Fruit fly (Drosophila melanogaster) whole organism, embryonic: Measurements from ENCODE around the gene CG14367.

Experiments used
- B-H1 ChIP-seq: fragments of 200-800 bp; sonication (Bioruptor generic); IDR thresholded peaks from 3 replicates; pipeline ENCODE4 v1.3.6; 2022; ENCODE audit warnings: missing biosample characterization, missing genetic modification characterization
- B-H2 ChIP-seq: fragments of 200-800 bp; sonication (Bioruptor generic); optimal IDR thresholded peaks from 2 replicates; lab custom pipeline; 2018; ENCODE audit warnings: missing biosample characterization, mild to moderate bottlenecking, missing genetic modification characterization
- CG10267 ChIP-seq: fragments of 200-800 bp; sonication (Bioruptor generic); optimal IDR thresholded peaks from 2 replicates; lab custom pipeline; 2018; ENCODE audit warnings: missing biosample characterization, mild to moderate bottlenecking, missing genetic modification characterization, moderate library complexity
- CG10274 ChIP-seq: fragments of 200-800 bp; sonication (Bioruptor generic); optimal IDR thresholded peaks from 3 replicates; lab custom pipeline; 2017; ENCODE audit warnings: missing biosample characterization, mild to moderate bottlenecking, missing genetic modification characterization
- CG10462 ChIP-seq: fragments of 200-800 bp; sonication (Bioruptor generic); optimal IDR thresholded peaks from 2 replicates; lab custom pipeline; 2016; ENCODE audit warnings: missing biosample characterization, missing genetic modification characterization
- CG11695 ChIP-seq: fragments of 200-800 bp; sonication (Bioruptor generic); IDR thresholded peaks from 3 replicates; pipeline ENCODE4 v1.3.6; 2022; ENCODE audit warnings: missing biosample characterization, missing genetic modification characterization
- CG13424 ChIP-seq: fragments of 200-800 bp; sonication (Bioruptor generic); optimal IDR thresholded peaks from 2 replicates; lab custom pipeline; 2019; ENCODE audit warnings: missing biosample characterization, mild to moderate bottlenecking, missing genetic modification characterization, moderate library complexity
- CG1529 ChIP-seq: fragments of 200-800 bp; sonication (Bioruptor generic); optimal IDR thresholded peaks from 3 replicates; lab custom pipeline; 2018; ENCODE audit warnings: missing biosample characterization, missing genetic modification characterization
- CG17359 ChIP-seq: fragments of 200-800 bp; sonication (Bioruptor generic); optimal IDR thresholded peaks from 3 replicates; lab custom pipeline; 2018; ENCODE audit warnings: missing biosample characterization, mild to moderate bottlenecking, missing genetic modification characterization, moderate library complexity
- CG18599 ChIP-seq: fragments of 200-800 bp; sonication (Bioruptor generic); optimal IDR thresholded peaks from 3 replicates; lab custom pipeline; 2017; ENCODE audit warnings: missing biosample characterization, missing genetic modification characterization, mild to moderate bottlenecking, moderate library complexity, missing genetic modification reagents
- CG34376 ChIP-seq: fragments of 200-800 bp; sonication (Bioruptor generic); optimal IDR thresholded peaks from 2 replicates; lab custom pipeline; 2018; ENCODE audit warnings: missing biosample characterization, mild to moderate bottlenecking, missing genetic modification characterization
- CG4424 ChIP-seq: fragments of 200-800 bp; sonication (Bioruptor generic); optimal IDR thresholded peaks from 3 replicates; lab custom pipeline; 2016; ENCODE audit warnings: missing biosample characterization, missing genetic modification characterization
- CG4617 ChIP-seq: fragments of 200-800 bp; sonication (Bioruptor generic); optimal IDR thresholded peaks from 3 replicates; lab custom pipeline; 2016; ENCODE audit warnings: missing biosample characterization, missing genetic modification characterization, borderline replicate concordance
- CG6683 ChIP-seq: fragments of 200-800 bp; sonication (Bioruptor generic); optimal IDR thresholded peaks from 2 replicates; lab custom pipeline; 2017; ENCODE audit warnings: missing biosample characterization, mild to moderate bottlenecking, missing genetic modification characterization, missing genetic modification reagents
- CG7372 ChIP-seq: fragments of 200-800 bp; sonication (Bioruptor generic); IDR thresholded peaks from 2 replicates; pipeline ENCODE4 v1.3.6; 2022; ENCODE audit warnings: missing biosample characterization, missing genetic modification characterization
- CG7987 ChIP-seq: fragments of 200-800 bp; sonication (Bioruptor generic); optimal IDR thresholded peaks from 2 replicates; lab custom pipeline; 2018; ENCODE audit warnings: missing biosample characterization, mild to moderate bottlenecking, missing genetic modification characterization, moderate library complexity
- CG8089 ChIP-seq: fragments of 200-800 bp; sonication (Bioruptor generic); optimal IDR thresholded peaks from 3 replicates; lab custom pipeline; 2016; ENCODE audit warnings: missing biosample characterization, missing genetic modification characterization
- CG8924 ChIP-seq: fragments of 200-800 bp; optimal IDR thresholded peaks from 3 replicates; lab custom pipeline; 2019; ENCODE audit warnings: missing biosample characterization, mild to moderate bottlenecking, missing genetic modification characterization, moderate library complexity
- CrebB ChIP-seq: fragments of 200-800 bp; sonication (Bioruptor generic); optimal IDR thresholded peaks from 3 replicates; lab custom pipeline; 2018; ENCODE audit warnings: missing biosample characterization, mild to moderate bottlenecking, missing genetic modification characterization
- D ChIP-seq, 2 experiments: fragments of 200-800 bp in 1 of 2; fragments of >200 bp in 1 of 2; sonication (Bioruptor generic) in 1 of 2; optimal IDR thresholded peaks; 2 replicates in 1 of 2; 3 replicates in 1 of 2; lab custom pipeline; 2017; ENCODE audit warnings: mild to moderate bottlenecking in 1 of 2, missing biosample characterization in 1 of 2, missing genetic modification characterization in 1 of 2, missing genetic modification reagents in 1 of 2
- Gug ChIP-seq: fragments of 200-800 bp; sonication (Bioruptor generic); IDR thresholded peaks from 4 replicates; pipeline ENCODE4 v1.3.6; 2022; ENCODE audit warnings: missing biosample characterization, missing genetic modification characterization
- HHEX ChIP-seq: fragments of 200-800 bp; sonication (Bioruptor generic); optimal IDR thresholded peaks from 3 replicates; lab custom pipeline; 2017; ENCODE audit warnings: missing biosample characterization, mild to moderate bottlenecking, missing genetic modification characterization, missing genetic modification reagents
- Hr51 ChIP-seq, 2 experiments: fragments of 200-800 bp; sonication (Bioruptor generic); optimal IDR thresholded peaks; 2 replicates in 1 of 2; 3 replicates in 1 of 2; lab custom pipeline; 2016 to 2018; ENCODE audit warnings: missing biosample characterization in 2 of 2, missing genetic modification characterization in 2 of 2, mild to moderate bottlenecking in 1 of 2, moderate library complexity in 1 of 2
- Hr78 ChIP-seq, 2 experiments: fragments of 200-800 bp in 1 of 2; fragments of >200 bp in 1 of 2; sonication (Bioruptor generic) in 1 of 2; optimal IDR thresholded peaks; 2 replicates each; lab custom pipeline; 2017 to 2019; ENCODE audit warnings: missing biosample characterization in 2 of 2, missing genetic modification characterization in 2 of 2, mild to moderate bottlenecking in 1 of 2, moderate library complexity in 1 of 2
- Jarid2 ChIP-seq: fragments of 200-800 bp; sonication (Bioruptor generic); optimal IDR thresholded peaks from 3 replicates; lab custom pipeline; 2017; ENCODE audit warnings: mild to moderate bottlenecking, missing biosample characterization, missing genetic modification reagents, missing genetic modification characterization
- Max ChIP-seq: fragments of 200-800 bp; sonication (Bioruptor generic); optimal IDR thresholded peaks from 2 replicates; lab custom pipeline; 2016; ENCODE audit warnings: missing biosample characterization, mild to moderate bottlenecking, missing genetic modification characterization
- NC2β ChIP-seq: fragments of 200-800 bp; sonication (Bioruptor generic); optimal IDR thresholded peaks from 2 replicates; lab custom pipeline; 2016; ENCODE audit warnings: missing biosample characterization, missing genetic modification characterization
- NfI ChIP-seq: fragments of 200-800 bp; sonication (Bioruptor generic); optimal IDR thresholded peaks from 3 replicates; lab custom pipeline; 2018; ENCODE audit warnings: missing biosample characterization, mild to moderate bottlenecking, missing genetic modification characterization, moderate library complexity
- Oli ChIP-seq: fragments of 200-800 bp; sonication (Bioruptor generic); optimal IDR thresholded peaks from 2 replicates; lab custom pipeline; 2018; ENCODE audit warnings: missing biosample characterization, mild to moderate bottlenecking, missing genetic modification characterization, moderate library complexity
- TFAM ChIP-seq: fragments of 200-800 bp; sonication (Bioruptor generic); optimal IDR thresholded peaks from 2 replicates; lab custom pipeline; 2017; ENCODE audit warnings: missing biosample characterization, missing genetic modification characterization, inconsistent platforms
- Xrp1 ChIP-seq: fragments of 200-800 bp; sonication (Bioruptor generic); IDR thresholded peaks from 2 replicates; pipeline ENCODE4 v1.3.6; 2022; ENCODE audit warnings: missing biosample characterization, missing genetic modification characterization
- ap ChIP-seq: fragments of 200-800 bp; sonication (Bioruptor generic); IDR thresholded peaks from 2 replicates; pipeline ENCODE4 v1.3.6; 2022; ENCODE audit warnings: missing biosample characterization, missing genetic modification characterization
- bcd ChIP-seq: fragments of 200-800 bp; sonication (Bioruptor generic); optimal IDR thresholded peaks from 2 replicates; lab custom pipeline; 2017; ENCODE audit warnings: missing biosample characterization, mild to moderate bottlenecking, missing genetic modification characterization
- exex ChIP-seq: fragments of 200-800 bp; sonication (Bioruptor generic); optimal IDR thresholded peaks from 4 replicates; lab custom pipeline; 2018; ENCODE audit warnings: missing biosample characterization, mild to moderate bottlenecking, missing genetic modification characterization, moderate library complexity
- fd64A ChIP-seq: fragments of 200-800 bp; sonication (Bioruptor generic); optimal IDR thresholded peaks from 3 replicates; lab custom pipeline; 2018; ENCODE audit warnings: missing biosample characterization, mild to moderate bottlenecking, missing genetic modification characterization
- fu2 ChIP-seq: fragments of 200-800 bp; sonication (Bioruptor generic); optimal IDR thresholded peaks from 2 replicates; lab custom pipeline; 2016; ENCODE audit warnings: missing biosample characterization, missing genetic modification characterization
- hth ChIP-seq: fragments of >200 bp; optimal IDR thresholded peaks from 2 replicates; lab custom pipeline; 2017; ENCODE audit warnings: inconsistent platforms
- kah ChIP-seq: fragments of 200-800 bp; sonication (Bioruptor generic); optimal IDR thresholded peaks from 2 replicates; lab custom pipeline; 2018; ENCODE audit warnings: missing biosample characterization, mild to moderate bottlenecking, missing genetic modification characterization
- kni ChIP-seq: fragments of 200-800 bp; sonication (Bioruptor generic); optimal IDR thresholded peaks from 3 replicates; lab custom pipeline; 2017; ENCODE audit warnings: mild to moderate bottlenecking, missing biosample characterization, missing genetic modification reagents, missing genetic modification characterization
- knrl ChIP-seq: fragments of 200-800 bp; sonication (Bioruptor generic); IDR thresholded peaks from 3 replicates; pipeline ENCODE4 v1.3.6; 2022; ENCODE audit warnings: missing biosample characterization, missing genetic modification characterization; ENCODE audit not compliant: partially characterized antibody
- lab ChIP-seq: fragments of 200-800 bp; sonication (Bioruptor generic); optimal IDR thresholded peaks from 3 replicates; lab custom pipeline; 2017; ENCODE audit warnings: missing biosample characterization, missing genetic modification characterization, mild to moderate bottlenecking, moderate library complexity, missing genetic modification reagents
- lbe ChIP-seq: fragments of 200-800 bp; sonication (Bioruptor generic); optimal IDR thresholded peaks from 2 replicates; lab custom pipeline; 2016; ENCODE audit warnings: missing biosample characterization, mild to moderate bottlenecking, missing genetic modification characterization
- luna ChIP-seq: fragments of 200-800 bp; sonication (Bioruptor generic); optimal IDR thresholded peaks from 2 replicates; lab custom pipeline; 2016; ENCODE audit warnings: missing biosample characterization, missing genetic modification characterization
- nerfin-1 ChIP-seq: fragments of 200-800 bp; sonication (Bioruptor generic); optimal IDR thresholded peaks from 3 replicates; lab custom pipeline; 2019; ENCODE audit warnings: missing biosample characterization, mild to moderate bottlenecking, missing genetic modification characterization, moderate library complexity
- so ChIP-seq: fragments of 200-800 bp; sonication (Bioruptor generic); IDR thresholded peaks from 3 replicates; pipeline ENCODE4 v1.3.6; 2022; ENCODE audit warnings: missing biosample characterization, missing genetic modification characterization
- sqz ChIP-seq: fragments of 200-800 bp; sonication (Bioruptor generic); optimal IDR thresholded peaks from 3 replicates; lab custom pipeline; 2018; ENCODE audit warnings: missing biosample characterization, mild to moderate bottlenecking, missing genetic modification characterization
- stc ChIP-seq: fragments of 200-800 bp; sonication (Bioruptor generic); IDR thresholded peaks from 2 replicates; pipeline ENCODE4 v1.3.6; 2022; ENCODE audit warnings: missing biosample characterization, missing genetic modification characterization
- tll ChIP-seq, 2 experiments: fragments of 200-800 bp in 1 of 2; fragments of >200 bp in 1 of 2; sonication (Bioruptor generic) in 1 of 2; optimal IDR thresholded peaks; 2 replicates each; lab custom pipeline; 2017 to 2019; ENCODE audit warnings: missing biosample characterization in 2 of 2, missing genetic modification characterization in 2 of 2, mild to moderate bottlenecking in 1 of 2, moderate library complexity in 1 of 2
- zen ChIP-seq: fragments of 200-800 bp; sonication (Bioruptor generic); optimal IDR thresholded peaks from 3 replicates; lab custom pipeline; 2018; ENCODE audit warnings: missing biosample characterization, mild to moderate bottlenecking, missing genetic modification characterization, moderate library complexity

CG14367 gene

dm6 chr3R:13713541-13713940 is 19.7 kb downstream of the CG14367 start (continued):
- TF ChIP-seq fd64A (GFP tag; lab: Kevin White, UChicago) (no peak), kni (GFP tag; lab: Kevin White, UChicago) (no peak), CG6683 (no peak), NfI (GFP tag; lab: Kevin White, UChicago) (no peak), Max (GFP tag; lab: Kevin White, UChicago) (no peak), HHEX (GFP tag; lab: Kevin White, UChicago) (peak; percentile 14), Gug (GFP tag; lab: Robert Waterston, UW) (no peak), stc (GFP tag; lab: Robert Waterston, UW) (no peak), lbe (GFP tag; lab: Kevin White, UChicago) (no peak), Hr51 (GFP tag; optimal IDR thresholded peaks at IDR 0.05; lab: Kevin White, UChicago) (peak in 1 of 2 experiments; percentile 55), zen (tag; lab: Kevin White, UChicago) (peak; percentile 46), NC2β (GFP tag; lab: Kevin White, UChicago) (no peak), CG1529 (GFP tag; lab: Kevin White, UChicago) (peak; percentile 22), B-H1 (GFP tag; lab: Robert Waterston, UW) (no peak), fu2 (GFP tag; lab: Kevin White, UChicago) (no peak), so (GFP tag; lab: Robert Waterston, UW) (0 out of 3 replicates have a peak, but pooled peaks have one; percentile 23), tll (GFP tag; optimal IDR thresholded peaks at IDR 0.05; lab: Kevin White, UChicago) (peak in 1 of 2 experiments; percentile 42), Oli (tag; lab: Kevin White, UChicago) (peak; percentile 9), CG7987 (GFP tag; lab: Kevin White, UChicago) (no peak), nerfin-1 (tag; lab: Kevin White, UChicago) (peak; percentile 6), hth (lab: Kevin White, UChicago) (no peak), CG4424 (GFP tag; lab: Kevin White, UChicago) (peak; percentile 51), CG10267 (peak; percentile 48), Xrp1 (peak; percentile 58), CG8924 (tag; lab: Kevin White, UChicago) (peak; percentile 42), exex (tag; lab: Kevin White, UChicago) (no peak), CrebB (no peak), sqz (GFP tag; lab: Kevin White, UChicago) (no peak), kah (GFP tag; lab: Kevin White, UChicago) (no peak), CG18599 (GFP tag; lab: Kevin White, UChicago) (peak; percentile 20), CG7372 (GFP tag; lab: Robert Waterston, UW) (no peak), CG10274 (GFP tag; lab: Kevin White, UChicago) (no peak), CG17359 (tag; lab: Kevin White, UChicago) (peak; percentile 62), D (optimal IDR thresholded peaks at IDR 0.05; lab: Kevin White, UChicago) (no peak), D (GFP tag; optimal IDR thresholded peaks at IDR 0.05; lab: Kevin White, UChicago) (peak; percentile 33), TFAM (GFP tag; lab: Kevin White, UChicago) (no peak), Hr78 (GFP tag; optimal IDR thresholded peaks at IDR 0.05; lab: Kevin White, UChicago) (peak in 1 of 2 experiments; percentile 13), CG8089 (no peak), bcd (GFP tag; lab: Kevin White, UChicago) (no peak), lab (GFP tag; lab: Kevin White, UChicago) (peak; percentile 16), knrl (GFP tag; lab: Robert Waterston, UW) (no peak), CG11695 (GFP tag; lab: Robert Waterston, UW) (no peak), Jarid2 (GFP tag; lab: Kevin White, UChicago) (no peak), luna (GFP tag; lab: Kevin White, UChicago) (no peak), CG34376 (no peak), B-H2 (GFP tag; lab: Kevin White, UChicago) (no peak), CG13424 (tag; lab: Kevin White, UChicago) (peak; percentile 56), ap (GFP tag; lab: Robert Waterston, UW) (no peak), CG10462 (no peak), CG4617 (no peak)
